Worm (Caenorhabditis elegans) whole organism, L1 larva: ENCODE measurements around the gene elpc-4.

Experiments used
- ama-1 ChIP-seq: fragments of 150-350 bp; optimal IDR thresholded peaks from 2 replicates; lab custom pipeline; 2014
- dsc-1 ChIP-seq: sonication (generic microtip); optimal IDR thresholded peaks from 2 replicates; lab custom pipeline; 2016; ENCODE audit warnings: mild to moderate bottlenecking, missing genetic modification characterization, missing compliant biosample characterization
- efl-3 ChIP-seq: fragments of 200-800 bp; sonication (Bioruptor generic); optimal IDR thresholded peaks from 2 replicates; lab custom pipeline; 2018; ENCODE audit warnings: mild to moderate bottlenecking, missing genetic modification characterization, missing compliant biosample characterization
- egl-27 ChIP-seq, 2 experiments: fragments of 150-350 bp in 1 of 2; sonication (generic microtip); optimal IDR thresholded peaks; 3 replicates each; lab custom pipeline; 2017 to 2018; ENCODE audit warnings: missing biosample characterization in 2 of 2, missing genetic modification characterization in 2 of 2, missing genetic modification reagents in 2 of 2
- elt-3 ChIP-seq, 6 experiments: fragments of 150-350 bp in 1 of 6; sonication (generic microtip); optimal IDR thresholded peaks; 2 replicates each; lab custom pipeline; 2017 to 2018; ENCODE audit warnings: missing biosample characterization in 6 of 6, missing genetic modification characterization in 6 of 6, inconsistent platforms in 1 of 6
- fos-1 ChIP-seq: fragments of 150-350 bp; optimal IDR thresholded peaks from 2 replicates; lab custom pipeline; 2014; ENCODE audit warnings: missing biosample characterization, missing genetic modification characterization
- hlh-4 ChIP-seq: sonication (generic microtip); optimal IDR thresholded peaks from 2 replicates; lab custom pipeline; 2016; ENCODE audit warnings: mild to moderate bottlenecking, missing genetic modification characterization, missing compliant biosample characterization
- irx-1 ChIP-seq: sonication (generic microtip); optimal IDR thresholded peaks from 2 replicates; lab custom pipeline; 2016; ENCODE audit warnings: missing genetic modification characterization, missing compliant biosample characterization
- lir-3 ChIP-seq: sonication (generic microtip); optimal IDR thresholded peaks from 2 replicates; lab custom pipeline; 2016; ENCODE audit warnings: mild to moderate bottlenecking, missing genetic modification characterization, moderate library complexity, missing compliant biosample characterization; ENCODE audit not compliant: poor library complexity
- mdl-1 ChIP-seq, 2 experiments: fragments of 150-350 bp; optimal IDR thresholded peaks; 2 replicates each; lab custom pipeline; 2014 to 2017; ENCODE audit warnings: missing biosample characterization in 2 of 2, missing genetic modification characterization in 2 of 2, inconsistent platforms in 1 of 2
- nhr-84 ChIP-seq: sonication (generic microtip); optimal IDR thresholded peaks from 2 replicates; lab custom pipeline; 2017; ENCODE audit warnings: missing biosample characterization, missing genetic modification characterization
- pag-3 ChIP-seq: sonication (generic microtip); optimal IDR thresholded peaks from 2 replicates; lab custom pipeline; 2017; ENCODE audit warnings: missing genetic modification characterization, mild to moderate bottlenecking, missing compliant biosample characterization, antibody characterized with exemption, borderline replicate concordance; ENCODE audit not compliant: insufficient read depth
- swsn-7 ChIP-seq: sonication (generic microtip); optimal IDR thresholded peaks from 2 replicates; lab custom pipeline; 2016; ENCODE audit warnings: missing genetic modification characterization, missing compliant biosample characterization
- ztf-4 ChIP-seq: fragments of 150-350 bp; optimal IDR thresholded peaks from 2 replicates; lab custom pipeline; 2014; ENCODE audit warnings: missing biosample characterization, missing genetic modification characterization

DNA sequence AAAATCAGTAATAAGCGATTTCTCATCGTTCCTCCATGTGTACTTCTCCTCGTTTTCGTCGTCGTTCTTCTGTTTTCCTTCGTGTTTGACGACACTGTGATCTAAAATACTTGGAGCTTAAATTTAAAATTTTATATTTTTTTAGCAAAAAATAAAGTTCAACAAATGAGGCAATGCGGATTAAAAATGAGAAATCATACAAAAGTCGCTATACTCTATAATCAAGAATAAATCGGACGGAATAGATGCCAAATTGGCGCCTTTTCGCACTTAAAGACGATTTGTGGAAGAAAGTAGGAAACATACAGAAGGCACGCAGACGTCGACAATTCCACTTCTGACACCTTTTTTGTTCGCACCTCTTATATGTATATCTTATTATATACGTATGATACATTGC is 12.8 kb upstream of the elpc-4 start, which contains the start of gene rig-4:
- no peak for TF ChIP-seq mdl-1 (tag; optimal IDR thresholded peaks at IDR 0.05; lab: Kevin White, UChicago)
- TF ChIP-seq ama-1 (lab: Kevin White, UChicago): no peak
- TF ChIP-seq irx-1: no peak
- no peak for TF ChIP-seq hlh-4 (tag; lab: Kevin White, UChicago)
- TF ChIP-seq pag-3 (tag; lab: Kevin White, UChicago): no peak
- no peak for TF ChIP-seq lir-3 (tag; lab: Kevin White, UChicago)
- TF ChIP-seq efl-3: no peak
- TF ChIP-seq elt-3 (tag; optimal IDR thresholded peaks at IDR 0.05; lab: Kevin White, UChicago): no peak
- TF ChIP-seq egl-27 (tag; optimal IDR thresholded peaks at IDR 0.05; lab: Kevin White, UChicago): no peak
- no peak for TF ChIP-seq fos-1 (tag; lab: Kevin White, UChicago)
- no peak for TF ChIP-seq ztf-4 (tag; lab: Kevin White, UChicago)
- no peak for TF ChIP-seq nhr-84 (tag; lab: Kevin White, UChicago)
- TF ChIP-seq dsc-1 (tag; lab: Kevin White, UChicago): no peak
- no peak for TF ChIP-seq swsn-7 (tag; lab: Kevin White, UChicago)
